Fruit fly (Drosophila melanogaster) whole organism, pupa: Measurements from ENCODE around the gene CG34310.

Experiments
- CG10348 ChIP-seq: fragments of 200-800 bp; sonication (Bioruptor generic); IDR thresholded peaks from 2 replicates; pipeline ENCODE4 v1.3.6; 2022; ENCODE audit warnings: missing biosample characterization, missing genetic modification characterization
- CG13204 ChIP-seq: fragments of 200-800 bp; sonication (Bioruptor generic); optimal IDR thresholded peaks from 2 replicates; lab custom pipeline; 2018; ENCODE audit warnings: missing biosample characterization, mild to moderate bottlenecking, missing genetic modification characterization, moderate library complexity
- CG14655 ChIP-seq: fragments of 200-800 bp; sonication (Bioruptor generic); optimal IDR thresholded peaks from 3 replicates; lab custom pipeline; 2017; ENCODE audit warnings: mild to moderate bottlenecking, missing biosample characterization, missing genetic modification reagents, missing genetic modification characterization
- CG15710 ChIP-seq: fragments of 200-800 bp; sonication (Bioruptor generic); optimal IDR thresholded peaks from 2 replicates; lab custom pipeline; 2018; ENCODE audit warnings: missing biosample characterization, mild to moderate bottlenecking, missing genetic modification characterization, moderate library complexity
- CG17806 ChIP-seq: fragments of 200-800 bp; sonication (Bioruptor generic); optimal IDR thresholded peaks from 2 replicates; lab custom pipeline; 2018; ENCODE audit warnings: missing biosample characterization, mild to moderate bottlenecking, missing genetic modification characterization, moderate library complexity
- CG32121 ChIP-seq: fragments of 200-800 bp; sonication (Bioruptor generic); IDR thresholded peaks from 2 replicates; pipeline ENCODE4 v1.3.6; 2022; ENCODE audit warnings: missing biosample characterization, missing genetic modification characterization
- CG4496 ChIP-seq: fragments of 200-800 bp; sonication (Bioruptor generic); IDR thresholded peaks from 3 replicates; pipeline ENCODE4 v1.3.6; 2022; ENCODE audit warnings: missing biosample characterization, missing genetic modification characterization
- CG8159 ChIP-seq: fragments of 200-800 bp; sonication (Bioruptor generic); optimal IDR thresholded peaks from 3 replicates; lab custom pipeline; 2018; ENCODE audit warnings: missing biosample characterization, mild to moderate bottlenecking, missing genetic modification characterization, moderate library complexity
- CG8301 ChIP-seq: fragments of 200-800 bp; sonication (Bioruptor generic); optimal IDR thresholded peaks from 2 replicates; lab custom pipeline; 2018; ENCODE audit warnings: missing biosample characterization, mild to moderate bottlenecking, missing genetic modification characterization
- CG9948 ChIP-seq: fragments of 200-800 bp; sonication (Bioruptor generic); optimal IDR thresholded peaks from 2 replicates; lab custom pipeline; 2018; ENCODE audit warnings: missing biosample characterization, mild to moderate bottlenecking, missing genetic modification characterization, moderate library complexity
- EcR ChIP-seq: fragments of 200-800 bp; sonication (Bioruptor generic); optimal IDR thresholded peaks from 3 replicates; lab custom pipeline; 2019; ENCODE audit warnings: missing biosample characterization, missing genetic modification characterization, mild to moderate bottlenecking, moderate library complexity, missing genetic modification reagents
- Ets98B ChIP-seq: fragments of 200-800 bp; sonication (Bioruptor generic); IDR thresholded peaks from 2 replicates; pipeline ENCODE4 v1.3.6; 2022; ENCODE audit warnings: missing biosample characterization, missing genetic modification characterization
- fd96Ca ChIP-seq: fragments of 200-800 bp; sonication (Bioruptor generic); IDR thresholded peaks from 3 replicates; pipeline ENCODE4 v1.3.6; 2022; ENCODE audit warnings: missing biosample characterization, missing genetic modification characterization

DNA sequence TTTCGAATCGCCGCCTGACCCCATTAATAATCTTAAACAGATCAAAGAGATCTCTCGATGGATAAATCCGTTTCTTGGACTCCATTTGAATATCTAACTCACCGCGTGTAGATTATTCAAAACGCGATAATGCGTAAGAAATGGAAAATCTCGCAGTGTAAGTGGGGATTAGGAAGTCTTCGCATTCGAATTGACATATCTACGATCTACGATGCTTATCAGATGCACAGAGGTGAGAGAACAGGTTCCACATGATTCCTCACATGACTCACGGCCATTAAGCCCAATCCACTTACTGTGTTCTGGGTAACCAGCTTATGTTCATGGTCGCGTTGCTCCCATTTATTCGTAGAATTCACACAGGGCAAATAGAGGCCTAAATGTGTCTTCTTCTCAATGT, 32.8 kb downstream of the CG34310 start:
- TF ChIP-seq CG9948 (tag; lab: Kevin White, UChicago) (no peak), CG8301 (tag; lab: Kevin White, UChicago) (no peak), CG4496 (GFP tag; lab: Robert Waterston, UW) (no peak), CG17806 (no peak), CG10348 (no peak), CG13204 (GFP tag; lab: Kevin White, UChicago) (no peak), CG8159 (tag; lab: Kevin White, UChicago) (no peak), CG14655 (no peak), CG15710 (tag; lab: Kevin White, UChicago) (no peak), fd96Ca (GFP tag; lab: Robert Waterston, UW) (no peak), Ets98B (GFP tag; lab: Robert Waterston, UW) (no peak), EcR (no peak), CG32121 (GFP tag; lab: Robert Waterston, UW) (no peak)
